Fruit fly (Drosophila melanogaster) whole organism, wandering third instar larva: ENCODE results near the gene CG11638.

Experiments used
- Abd-B ChIP-seq: fragments of >200 bp; optimal IDR thresholded peaks from 2 replicates; lab custom pipeline; 2017; ENCODE audit warnings: missing biosample characterization, missing genetic modification characterization
- Dif ChIP-seq: fragments of 200-275, 200-300 bp; sonication (Bioruptor generic); optimal IDR thresholded peaks from 2 replicates; lab custom pipeline; 2018; ENCODE audit warnings: missing biosample characterization, missing genetic modification characterization; ENCODE audit not compliant: partially characterized antibody
- OdsH ChIP-seq: fragments of 200-800 bp; sonication (Bioruptor generic); optimal IDR thresholded peaks from 2 replicates; lab custom pipeline; 2016; ENCODE audit warnings: missing biosample characterization, mild to moderate bottlenecking, missing genetic modification characterization
- Sp1 ChIP-seq: fragments of 200-800 bp; sonication (Bioruptor generic); optimal IDR thresholded peaks from 3 replicates; lab custom pipeline; 2019; ENCODE audit warnings: missing biosample characterization, mild to moderate bottlenecking, missing genetic modification characterization, moderate library complexity
- dmrt93B ChIP-seq: fragments of 200-800 bp; sonication (Bioruptor generic); optimal IDR thresholded peaks from 2 replicates; lab custom pipeline; 2018; ENCODE audit warnings: missing biosample characterization, mild to moderate bottlenecking, missing genetic modification characterization
- dsf ChIP-seq: sonication (Bioruptor generic); optimal IDR thresholded peaks from 2 replicates; lab custom pipeline; 2016; ENCODE audit warnings: missing biosample characterization, missing genetic modification characterization, borderline replicate concordance
- foxo ChIP-seq, 2 experiments: fragments of 200-800 bp; sonication (Bioruptor generic); optimal IDR thresholded peaks; 2 replicates in 1 of 2; 3 replicates in 1 of 2; lab custom pipeline; 2016 to 2017; ENCODE audit warnings: missing biosample characterization in 2 of 2, missing genetic modification characterization in 2 of 2
- lola ChIP-seq: fragments of >200 bp; optimal IDR thresholded peaks from 2 replicates; lab custom pipeline; 2017; ENCODE audit warnings: missing biosample characterization, missing genetic modification characterization
- pan ChIP-seq: fragments of >200 bp; optimal IDR thresholded peaks from 2 replicates; lab custom pipeline; 2017
- psq ChIP-seq: fragments of 200-800 bp; sonication (Bioruptor generic); optimal IDR thresholded peaks from 3 replicates; lab custom pipeline; 2017; ENCODE audit warnings: missing biosample characterization, mild to moderate bottlenecking, missing genetic modification characterization, moderate library complexity
- usp ChIP-seq: fragments of >200 bp; optimal IDR thresholded peaks from 2 replicates; lab custom pipeline; 2017; ENCODE audit warnings: missing biosample characterization, missing genetic modification characterization
- woc ChIP-seq: sonication (Bioruptor generic); optimal IDR thresholded peaks from 2 replicates; lab custom pipeline; 2016; ENCODE audit warnings: missing biosample characterization, mild to moderate bottlenecking, missing genetic modification characterization

- TF ChIP-seq Abd-B (no peak), usp (no peak), dsf (no peak), foxo (GFP tag; optimal IDR thresholded peaks at IDR 0.05; lab: Kevin White, UChicago) (no peak), pan (no peak), lola (GFP tag; lab: Kevin White, UChicago) (no peak), woc (GFP tag; lab: Kevin White, UChicago) (no peak), Sp1 (GFP tag; lab: Kevin White, UChicago) (no peak), dmrt93B (GFP tag; lab: Kevin White, UChicago) (no peak), OdsH (GFP tag; lab: Kevin White, UChicago) (no peak), Dif (GFP tag; lab: Kevin White, UChicago) (no peak), psq (no peak)
Measured at dm6 chrX:985911-986310, 40.6 kb downstream of the CG11638 start.
